Worm (Caenorhabditis elegans) whole organism, L4 larva: ENCODE measurements around the gene Y51H4A.13.
"Not testable (repeated sequence)": the region's sequence is repeated elsewhere in the genome, so short reads cannot be mapped to it uniquely, and the experiment has no call there.

Experiments
- F49E8.2 ChIP-seq: sonication (generic microtip); optimal IDR thresholded peaks from 2 replicates; lab custom pipeline; 2016; ENCODE audit warnings: missing compliant biosample characterization, mild to moderate bottlenecking, missing genetic modification characterization, borderline replicate concordance
- Y48G9A.11 ChIP-seq: fragments of 200-800 bp; sonication (Bioruptor generic); IDR thresholded peaks from 2 replicates; pipeline ENCODE4 v1.3.6; 2022; ENCODE audit warnings: missing genetic modification reagents, missing genetic modification characterization, missing compliant biosample characterization
- ZK546.5 ChIP-seq, 2 experiments: sonication (generic microtip); optimal IDR thresholded peaks; 2 replicates each; lab custom pipeline; 2017; ENCODE audit warnings: missing biosample characterization in 2 of 2, missing genetic modification characterization in 2 of 2
- ceh-20 ChIP-seq: fragments of 200-800 bp; sonication (Bioruptor generic); IDR thresholded peaks from 2 replicates; pipeline ENCODE4 v1.3.6; 2022; ENCODE audit warnings: missing genetic modification reagents, missing genetic modification characterization, missing compliant biosample characterization
- ceh-44 ChIP-seq: fragments of 200-800 bp; sonication (Bioruptor generic); IDR thresholded peaks from 2 replicates; pipeline ENCODE4 v1.3.6; 2022; ENCODE audit warnings: missing genetic modification reagents, missing genetic modification characterization, missing compliant biosample characterization
- ces-1 ChIP-seq: fragments of 150-350 bp; sonication (generic microtip); optimal IDR thresholded peaks from 4 replicates; lab custom pipeline; 2014; ENCODE audit warnings: missing biosample characterization, missing genetic modification reagents, missing genetic modification characterization
- daf-12 ChIP-seq: fragments of 150-350 bp; optimal IDR thresholded peaks from 2 replicates; lab custom pipeline; 2014; ENCODE audit warnings: missing biosample characterization, missing genetic modification reagents, missing genetic modification characterization
- daf-16 ChIP-seq, 3 experiments: sonication (generic microtip); optimal IDR thresholded peaks; 2 replicates each; lab custom pipeline; 2016 to 2017; ENCODE audit warnings: missing genetic modification characterization in 3 of 3, missing genetic modification reagents in 3 of 3, mild to moderate bottlenecking in 2 of 3, missing compliant biosample characterization in 2 of 3, missing biosample characterization in 1 of 3, moderate library complexity in 1 of 3
- dmd-6 ChIP-seq: fragments of 200-800 bp; sonication (Bioruptor generic); IDR thresholded peaks from 2 replicates; pipeline ENCODE4 v1.3.6; 2022; ENCODE audit warnings: missing genetic modification reagents, missing genetic modification characterization, missing compliant biosample characterization
- dve-1 ChIP-seq: sonication (generic microtip); optimal IDR thresholded peaks from 2 replicates; lab custom pipeline; 2017; ENCODE audit warnings: antibody characterized with exemption, mild to moderate bottlenecking, missing genetic modification characterization, missing compliant biosample characterization; ENCODE audit not compliant: insufficient read depth
- fkh-10 ChIP-seq: fragments of 150-350 bp; optimal IDR thresholded peaks from 2 replicates; lab custom pipeline; 2014; ENCODE audit warnings: missing biosample characterization, missing genetic modification reagents, missing genetic modification characterization
- hif-1 ChIP-seq, 2 experiments: sonication (generic microtip); optimal IDR thresholded peaks; 2 replicates each; lab custom pipeline; 2016 to 2017; ENCODE audit warnings: missing compliant biosample characterization in 2 of 2, missing genetic modification characterization in 2 of 2, missing genetic modification reagents in 2 of 2, missing genotype in 2 of 2, mild to moderate bottlenecking in 1 of 2
- hlh-30 ChIP-seq: sonication (generic microtip); optimal IDR thresholded peaks from 2 replicates; lab custom pipeline; 2017; ENCODE audit warnings: antibody characterized with exemption, mild to moderate bottlenecking, missing genetic modification characterization, missing compliant biosample characterization; ENCODE audit not compliant: insufficient read depth
- hmg-1.1 ChIP-seq: fragments of 200-800 bp; sonication (Bioruptor generic); IDR thresholded peaks from 2 replicates; pipeline ENCODE4 v1.3.6; 2022; ENCODE audit warnings: missing genetic modification reagents, missing genetic modification characterization, missing compliant biosample characterization
- lin-1 ChIP-seq: fragments of 200-800 bp; sonication (Bioruptor generic); IDR thresholded peaks from 2 replicates; pipeline ENCODE4 v1.3.6; 2022; ENCODE audit warnings: missing genetic modification reagents, missing genetic modification characterization, missing compliant biosample characterization
- lin-13 ChIP-seq: fragments of 150-350 bp; optimal IDR thresholded peaks from 2 replicates; lab custom pipeline; 2014; ENCODE audit warnings: missing biosample characterization, missing genetic modification reagents, missing genetic modification characterization
- lin-15B ChIP-seq: fragments of 150-350 bp; sonication (generic microtip); optimal IDR thresholded peaks from 3 replicates; lab custom pipeline; 2014; ENCODE audit warnings: missing biosample characterization, missing genetic modification characterization
- lin-38 ChIP-seq: fragments of 200-800 bp; sonication (Bioruptor generic); IDR thresholded peaks from 2 replicates; pipeline ENCODE4 v1.3.6; 2022; ENCODE audit warnings: missing genetic modification reagents, missing genetic modification characterization, missing compliant biosample characterization
- madf-5 ChIP-seq, 2 experiments: fragments of 200-800 bp; sonication (Bioruptor generic); IDR thresholded peaks; 2 replicates each; pipeline ENCODE4 v1.3.6; 2022; ENCODE audit warnings: missing compliant biosample characterization in 2 of 2, missing genetic modification characterization in 2 of 2
- madf-9 ChIP-seq: fragments of 200-800 bp; sonication (Bioruptor generic); conservative IDR thresholded peaks from 2 replicates; pipeline ENCODE4 v1.3.6; 2022; ENCODE audit warnings: missing genetic modification reagents, missing genetic modification characterization, missing compliant biosample characterization
- mdt-29 ChIP-seq: fragments of 200-800 bp; sonication (Bioruptor generic); IDR thresholded peaks from 2 replicates; pipeline ENCODE4 v1.3.6; 2022; ENCODE audit warnings: missing genetic modification reagents, missing genetic modification characterization, missing compliant biosample characterization
- nhr-10 ChIP-seq: fragments of 150-350 bp; optimal IDR thresholded peaks from 2 replicates; lab custom pipeline; 2014; ENCODE audit warnings: missing biosample characterization, missing genetic modification characterization
- nhr-28 ChIP-seq: fragments of 150-350 bp; optimal IDR thresholded peaks from 2 replicates; lab custom pipeline; 2014; ENCODE audit warnings: missing biosample characterization, missing genetic modification characterization
- nhr-41 ChIP-seq: fragments of 200-800 bp; sonication (Bioruptor generic); IDR thresholded peaks from 2 replicates; pipeline ENCODE4 v1.3.6; 2022; ENCODE audit warnings: missing genetic modification reagents, missing genetic modification characterization, missing compliant biosample characterization
- nhr-77 ChIP-seq: fragments of 150-350 bp; optimal IDR thresholded peaks from 2 replicates; lab custom pipeline; 2014; ENCODE audit warnings: missing biosample characterization, missing genetic modification characterization
- pha-4 ChIP-seq, 2 experiments: fragments of 150-350 bp in 1 of 2; fragments of 200-800 bp in 1 of 2; sonication (Bioruptor generic) in 1 of 2; IDR thresholded peaks in 1 of 2; optimal IDR thresholded peaks in 1 of 2; 2 replicates each; pipeline versions ENCODE4 v1.3.6 to Lab custom; 2014 to 2022; ENCODE audit warnings: missing genetic modification characterization in 2 of 2, missing genetic modification reagents in 2 of 2, missing biosample characterization in 1 of 2, missing compliant biosample characterization in 1 of 2
- php-3 ChIP-seq: fragments of 200-800 bp; sonication (Bioruptor generic); IDR thresholded peaks from 2 replicates; pipeline ENCODE4 v1.3.6; 2022; ENCODE audit warnings: missing genetic modification reagents, missing genetic modification characterization, missing compliant biosample characterization
- rbr-2 ChIP-seq: sonication (generic microtip); optimal IDR thresholded peaks from 2 replicates; lab custom pipeline; 2016; ENCODE audit warnings: missing genotype, missing genetic modification characterization, missing compliant biosample characterization
- sdz-12 ChIP-seq: fragments of 200-800 bp; sonication (Bioruptor generic); optimal IDR thresholded peaks from 2 replicates; lab custom pipeline; 2018; ENCODE audit warnings: mild to moderate bottlenecking, missing genetic modification characterization, missing compliant biosample characterization
- skn-1 ChIP-seq: fragments of 150-350 bp; optimal IDR thresholded peaks from 2 replicates; lab custom pipeline; 2014; ENCODE audit warnings: missing biosample characterization, missing genetic modification characterization
- snpc-1.2 ChIP-seq: fragments of 200-800 bp; sonication (Bioruptor generic); IDR thresholded peaks from 2 replicates; pipeline ENCODE4 v1.3.6; 2022; ENCODE audit warnings: missing genetic modification reagents, missing genetic modification characterization, missing compliant biosample characterization
- spr-3 ChIP-seq: fragments of 200-800 bp; sonication (Bioruptor generic); optimal IDR thresholded peaks from 2 replicates; lab custom pipeline; 2018; ENCODE audit warnings: mild to moderate bottlenecking, missing genetic modification characterization, missing compliant biosample characterization
- tra-1 ChIP-seq: fragments of 200-800 bp; sonication (Bioruptor generic); IDR thresholded peaks from 2 replicates; pipeline ENCODE4 v1.3.6; 2022; ENCODE audit warnings: missing genetic modification reagents, missing genetic modification characterization, missing compliant biosample characterization
- ztf-11 ChIP-seq: fragments of 150-350 bp; optimal IDR thresholded peaks from 2 replicates; lab custom pipeline; 2014; ENCODE audit warnings: missing biosample characterization, missing genetic modification characterization

The Y51H4A.13 gene

ce11 chrIV:16646192-16646544, at the start of gene Y51H4A.13:
Gene Y51H4A.13 (minus strand): TSS chrIV:16646373.
- TF ChIP-seq php-3 (GFP tag; lab: Robert Waterston, UW); dmd-6 (GFP tag; lab: Robert Waterston, UW); hif-1 (tag; optimal IDR thresholded peaks at IDR 0.05; lab: Kevin White, UChicago): not testable (repeated sequence)

ce11 chrIV:16694567-16694966, 48.4 kb upstream of the Y51H4A.13 start, which contains the start of gene Y51H4A.941:
Gene Y51H4A.941 (minus strand): TSS chrIV:16694667.
- TF ChIP-seq nhr-10 (no peak), skn-1 (tag; lab: Kevin White, UChicago) (no peak), madf-5 (GFP tag; IDR thresholded peaks at IDR 0.05; lab: Robert Waterston, UW) (no peak), mdt-29 (GFP tag; lab: Robert Waterston, UW) (no peak), pha-4 (GFP tag; IDR thresholded peaks at IDR 0.05; lab: Robert Waterston, UW) (no peak), pha-4 (tag; optimal IDR thresholded peaks at IDR 0.05; lab: Kevin White, UChicago) (no peak), ztf-11 (tag; lab: Kevin White, UChicago) (no peak), tra-1 (GFP tag; lab: Robert Waterston, UW) (no peak), spr-3 (no peak), fkh-10 (GFP tag; lab: Kevin White, UChicago) (no peak), ceh-44 (no peak)

ce11 chrIV:16684224-16684623, 38.1 kb upstream of the Y51H4A.13 start:
- peak; percentile 65 for TF ChIP-seq dve-1 (tag; lab: Kevin White, UChicago)
- no peak for TF ChIP-seq nhr-28 (tag; lab: Kevin White, UChicago)
- peak; percentile 55; the same call in 1 of the 2 replicates for TF ChIP-seq madf-9 (GFP tag; lab: Robert Waterston, UW)
- TF ChIP-seq spr-3: peak; percentile 16
- peak; percentile 30 for TF ChIP-seq hlh-30
- TF ChIP-seq snpc-1.2 (GFP tag; lab: Robert Waterston, UW): peak; percentile 99
- TF ChIP-seq rbr-2 (tag; lab: Kevin White, UChicago): peak; percentile 7
- TF ChIP-seq Y48G9A.11 (GFP tag; lab: Robert Waterston, UW): peak; percentile 48; the same call in 1 of the 2 replicates
- no peak for TF ChIP-seq daf-12
- TF ChIP-seq ZK546.5 (tag; optimal IDR thresholded peaks at IDR 0.05; lab: Kevin White, UChicago): no peak
- TF ChIP-seq ceh-20 (GFP tag; lab: Robert Waterston, UW): 0 out of 2 replicates have a peak, but pooled peaks have one; percentile 29
- peak; percentile 75; the same call in 1 of the 2 replicates for TF ChIP-seq hmg-1.1 (GFP tag; lab: Robert Waterston, UW)
- TF ChIP-seq pha-4 (GFP tag; IDR thresholded peaks at IDR 0.05; lab: Robert Waterston, UW): peak; percentile 48; the same call in 1 of the 2 replicates
- TF ChIP-seq pha-4 (tag; optimal IDR thresholded peaks at IDR 0.05; lab: Kevin White, UChicago): no peak
- peak; percentile 62; the same call in 1 of the 2 replicates for TF ChIP-seq mdt-29 (GFP tag; lab: Robert Waterston, UW)
- TF ChIP-seq nhr-41 (GFP tag; lab: Robert Waterston, UW): peak; percentile 59; the same call in 1 of the 2 replicates
- peak; percentile 55 for TF ChIP-seq sdz-12 (GFP tag; lab: Kevin White, UChicago)
- TF ChIP-seq daf-16 (GFP tag; optimal IDR thresholded peaks at IDR 0.05; lab: Kevin White, UChicago): no peak
- TF ChIP-seq daf-16 (tag; optimal IDR thresholded peaks at IDR 0.05; lab: Kevin White, UChicago): peak; percentile 78
- TF ChIP-seq lin-15B (tag; lab: Kevin White, UChicago): no peak
- TF ChIP-seq nhr-77 (tag; lab: Kevin White, UChicago): peak; percentile 35
- no peak for TF ChIP-seq ces-1 (GFP tag; lab: Kevin White, UChicago)
- 0 out of 2 replicates have a peak, but pooled peaks have one; percentile 27 for TF ChIP-seq tra-1 (GFP tag; lab: Robert Waterston, UW)
- TF ChIP-seq lin-38: peak; percentile 68
- TF ChIP-seq F49E8.2: peak; percentile 8
- TF ChIP-seq lin-13: peak; percentile 62
- peak; percentile 64 for TF ChIP-seq lin-1 (GFP tag; lab: Robert Waterston, UW)
